Fruit fly (Drosophila melanogaster) whole organism, pupa: ENCODE data around the gene Rh50.

Source experiments
- CG10348 ChIP-seq: fragments of 200-800 bp; sonication (Bioruptor generic); IDR thresholded peaks from 2 replicates; pipeline ENCODE4 v1.3.6; 2022; ENCODE audit warnings: missing biosample characterization, missing genetic modification characterization
- CG12605 ChIP-seq: fragments of 200-800 bp; sonication (Bioruptor generic); IDR thresholded peaks from 2 replicates; pipeline ENCODE4 v1.3.6; 2022; ENCODE audit warnings: missing biosample characterization, missing genetic modification characterization
- CG14655 ChIP-seq: fragments of 200-800 bp; sonication (Bioruptor generic); optimal IDR thresholded peaks from 3 replicates; lab custom pipeline; 2017; ENCODE audit warnings: mild to moderate bottlenecking, missing biosample characterization, missing genetic modification reagents, missing genetic modification characterization
- CG15710 ChIP-seq: fragments of 200-800 bp; sonication (Bioruptor generic); optimal IDR thresholded peaks from 2 replicates; lab custom pipeline; 2018; ENCODE audit warnings: missing biosample characterization, mild to moderate bottlenecking, missing genetic modification characterization, moderate library complexity
- CG17806 ChIP-seq: fragments of 200-800 bp; sonication (Bioruptor generic); optimal IDR thresholded peaks from 2 replicates; lab custom pipeline; 2018; ENCODE audit warnings: missing biosample characterization, mild to moderate bottlenecking, missing genetic modification characterization, moderate library complexity
- CG32121 ChIP-seq: fragments of 200-800 bp; sonication (Bioruptor generic); IDR thresholded peaks from 2 replicates; pipeline ENCODE4 v1.3.6; 2022; ENCODE audit warnings: missing biosample characterization, missing genetic modification characterization
- CG34367 ChIP-seq: fragments of 200-800 bp; sonication (Bioruptor generic); optimal IDR thresholded peaks from 2 replicates; lab custom pipeline; 2018; ENCODE audit warnings: missing biosample characterization, mild to moderate bottlenecking, missing genetic modification characterization
- CG8159 ChIP-seq: fragments of 200-800 bp; sonication (Bioruptor generic); optimal IDR thresholded peaks from 3 replicates; lab custom pipeline; 2018; ENCODE audit warnings: missing biosample characterization, mild to moderate bottlenecking, missing genetic modification characterization, moderate library complexity
- CG8301 ChIP-seq: fragments of 200-800 bp; sonication (Bioruptor generic); optimal IDR thresholded peaks from 2 replicates; lab custom pipeline; 2018; ENCODE audit warnings: missing biosample characterization, mild to moderate bottlenecking, missing genetic modification characterization
- EcR ChIP-seq: fragments of 200-800 bp; sonication (Bioruptor generic); optimal IDR thresholded peaks from 3 replicates; lab custom pipeline; 2019; ENCODE audit warnings: missing biosample characterization, missing genetic modification characterization, mild to moderate bottlenecking, moderate library complexity, missing genetic modification reagents
- Ets98B ChIP-seq: fragments of 200-800 bp; sonication (Bioruptor generic); IDR thresholded peaks from 2 replicates; pipeline ENCODE4 v1.3.6; 2022; ENCODE audit warnings: missing biosample characterization, missing genetic modification characterization
- Pif1B ChIP-seq: fragments of 200-800 bp; sonication (Bioruptor generic); optimal IDR thresholded peaks from 3 replicates; lab custom pipeline; 2016; ENCODE audit warnings: missing biosample characterization, missing genetic modification characterization

dm6 chr3L:4929781-4930180 is 19.6 kb downstream of the Rh50 start:
- no peak for TF ChIP-seq CG15710 (tag; lab: Kevin White, UChicago)
- TF ChIP-seq CG10348 (GFP tag; lab: Robert Waterston, UW) = no peak
- no peak for TF ChIP-seq CG8301 (tag; lab: Kevin White, UChicago)
- no peak for TF ChIP-seq CG32121 (GFP tag; lab: Robert Waterston, UW)
- TF ChIP-seq CG12605 (GFP tag; lab: Robert Waterston, UW) = no peak
- no peak for TF ChIP-seq CG17806 (tag; lab: Kevin White, UChicago)
- TF ChIP-seq CG14655 (GFP tag; lab: Kevin White, UChicago) = no peak
- TF ChIP-seq CG34367 (tag; lab: Kevin White, UChicago) = no peak
- no peak for TF ChIP-seq CG8159 (tag; lab: Kevin White, UChicago)
- TF ChIP-seq EcR (GFP tag; lab: Kevin White, UChicago) = no peak
- TF ChIP-seq Pif1B (GFP tag; lab: Kevin White, UChicago) = no peak
- TF ChIP-seq Ets98B (GFP tag; lab: Robert Waterston, UW) = no peak
